Fruit fly (Drosophila melanogaster): Measurements from ENCODE around the gene CHMP2B.

DNA sequence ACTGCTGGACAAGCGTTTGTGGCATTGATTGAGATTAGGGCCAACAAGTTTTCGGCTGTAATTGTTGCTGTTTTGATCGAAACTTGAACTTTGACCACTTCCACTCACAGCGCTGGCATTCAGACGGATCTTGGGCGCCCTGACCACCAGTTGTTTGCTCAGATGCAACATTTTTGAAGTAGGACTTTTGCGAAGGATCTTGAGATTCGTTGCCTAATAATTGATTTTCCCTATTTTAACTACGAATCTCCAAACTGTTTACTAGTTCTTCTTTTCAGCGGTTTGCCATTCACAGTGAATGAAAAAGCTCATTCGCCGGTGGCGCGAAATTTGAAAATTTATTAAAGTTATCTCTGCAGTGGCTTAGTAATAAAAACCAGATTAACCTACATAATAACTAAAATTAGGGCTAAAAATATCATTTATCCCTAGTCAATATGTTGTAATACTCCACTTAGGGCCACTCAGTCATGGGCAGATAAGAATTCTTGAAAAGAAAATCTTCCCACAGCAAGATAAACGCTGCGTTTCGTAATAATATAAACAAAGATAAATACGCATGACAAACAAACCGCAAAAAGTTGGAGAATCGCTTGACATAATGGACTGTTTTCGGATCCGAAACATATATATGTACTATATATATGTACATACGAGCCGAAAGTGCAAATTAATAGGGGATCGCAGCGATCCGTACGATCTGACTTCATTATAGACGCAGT lies 2.1 kb downstream of the CHMP2B start, which contains the start of the genes Dhrs4 and Gdap1:
- TF ChIP-seq CG14014 (GFP tag; IDR thresholded peaks at IDR 0.05) (no peak), Dek (tag; optimal IDR thresholded peaks at IDR 0.05) (no peak), sd (tag; optimal IDR thresholded peaks at IDR 0.05) (no peak), caup (GFP tag; optimal IDR thresholded peaks at IDR 0.05; ENCODE audit: severe bottlenecking) (no peak), CG8290 (GFP tag; optimal IDR thresholded peaks at IDR 0.05) (no peak), CG8290 (tag; optimal IDR thresholded peaks at IDR 0.05) (no peak), Ada2b (GFP tag; IDR thresholded peaks at IDR 0.05) (no peak), br (optimal IDR thresholded peaks at IDR 0.05) (no peak), CG18619 (GFP tag; optimal IDR thresholded peaks at IDR 0.05) (no peak)

Data from whole organism, embryonic.